Worm (Caenorhabditis elegans): Measurements from ENCODE around the gene C41H7.2.

DNA sequence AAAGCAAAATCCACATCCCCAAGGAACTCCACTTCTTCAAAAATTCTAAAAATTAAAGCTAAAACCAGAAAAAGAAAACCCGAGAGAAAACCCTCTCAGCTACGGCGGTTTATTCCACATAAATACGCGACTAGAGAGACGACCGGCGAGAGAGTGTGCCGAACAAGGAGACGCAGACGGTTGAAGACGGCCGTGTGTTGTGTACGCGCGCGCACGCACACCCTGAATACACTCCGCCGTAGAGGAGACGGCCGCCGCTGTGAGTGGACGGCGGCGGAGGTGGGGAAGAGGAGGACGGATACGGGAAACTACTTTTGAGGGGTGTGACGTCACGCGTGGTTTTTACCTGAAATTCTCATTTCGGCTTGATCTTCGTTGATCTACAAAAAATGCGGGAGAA is 40.0 kb downstream of the C41H7.2 start:
- TF ChIP-seq dao-5 (tag; optimal IDR thresholded peaks at IDR 0.05) (no peak), W03F9.2 (tag; optimal IDR thresholded peaks at IDR 0.05) (no peak)

All from whole organism, L4/young adult.